Fruit fly (Drosophila melanogaster): ENCODE data around the gene CG7567.

The CG7567 gene

dm6 chr3R:29618515-29619157 lies 30.7 kb upstream of the CG7567 start, which contains the start of gene CG1907 (continued):
- peak in 1 of 2 experiments; percentile 81 for TF ChIP-seq eve (GFP tag; optimal IDR thresholded peaks at IDR 0.05)
- TF ChIP-seq danr (GFP tag; IDR thresholded peaks at IDR 0.05), result peak; percentile 96
- peak; percentile 97 for TF ChIP-seq al (GFP tag; IDR thresholded peaks at IDR 0.05)
- TF ChIP-seq Atf6 (GFP tag; IDR thresholded peaks at IDR 0.05), result peak; percentile 98
- peak; percentile 98 for TF ChIP-seq Meics (GFP tag; optimal IDR thresholded peaks at IDR 0.05)
- peak; percentile 99 for TF ChIP-seq nmo (GFP tag; optimal IDR thresholded peaks at IDR 0.05)
- TF ChIP-seq aop (GFP tag; IDR thresholded peaks at IDR 0.05), result peak; percentile 88
- TF ChIP-seq lilli (GFP tag; optimal IDR thresholded peaks at IDR 0.05), result peak; percentile 93
- TF ChIP-seq CG4282 (GFP tag; optimal IDR thresholded peaks at IDR 0.05), result peak; percentile 58
- TF ChIP-seq CG14050 (GFP tag; IDR thresholded peaks at IDR 0.05), result peak; percentile 98
- peak; percentile 90 for TF ChIP-seq CG17568 (GFP tag; optimal IDR thresholded peaks at IDR 0.05)
- peak; percentile 97 for TF ChIP-seq CG1024 (GFP tag; IDR thresholded peaks at IDR 0.05)
- peak; percentile 90 for TF ChIP-seq abd-A (tag; optimal IDR thresholded peaks at IDR 0.05)
- peak; percentile 98 for TF ChIP-seq stc (GFP tag; IDR thresholded peaks at IDR 0.05)
- TF ChIP-seq CG1792 (GFP tag; optimal IDR thresholded peaks at IDR 0.05), result peak; percentile 71
- TF ChIP-seq CG11247 (GFP tag; IDR thresholded peaks at IDR 0.05), result peak; percentile 98
- TF ChIP-seq Lim3 (GFP tag; IDR thresholded peaks at IDR 0.05), result peak; percentile 88
- TF ChIP-seq zf30C (GFP tag; optimal IDR thresholded peaks at IDR 0.05), result no peak
- peak; percentile 97 for TF ChIP-seq CG30403 (GFP tag; optimal IDR thresholded peaks at IDR 0.05)
- peak; percentile 89 for TF ChIP-seq Elba2 (GFP tag; optimal IDR thresholded peaks at IDR 0.05)
- peak; percentile 97 for TF ChIP-seq gce (GFP tag; IDR thresholded peaks at IDR 0.05)
- TF ChIP-seq CG3065 (GFP tag; optimal IDR thresholded peaks at IDR 0.05), result peak; percentile 91
- TF ChIP-seq CHES-1-like (GFP tag; optimal IDR thresholded peaks at IDR 0.05), result peak; percentile 60
- TF ChIP-seq CG1603 (tag; optimal IDR thresholded peaks at IDR 0.05), result peak; percentile 84
- TF ChIP-seq crp (GFP tag; optimal IDR thresholded peaks at IDR 0.05), result peak; percentile 42 to 87
- TF ChIP-seq ranshi (GFP tag; IDR thresholded peaks at IDR 0.05), result peak; percentile 99
- TF ChIP-seq rib (GFP tag; IDR thresholded peaks at IDR 0.05), result peak; percentile 98
- TF ChIP-seq MTF-1 (GFP tag; optimal IDR thresholded peaks at IDR 0.05; ENCODE audit: borderline replicate concordance), result peak; percentile 93
- peak; percentile 99 for TF ChIP-seq Rfx (GFP tag; IDR thresholded peaks at IDR 0.05)
- peak; percentile 95 for TF ChIP-seq CG17385 (GFP tag; optimal IDR thresholded peaks at IDR 0.05)
- TF ChIP-seq chn (GFP tag; optimal IDR thresholded peaks at IDR 0.05), result peak; percentile 90
- no peak for TF ChIP-seq prd (optimal IDR thresholded peaks at IDR 0.05)
- TF ChIP-seq prd (GFP tag; IDR thresholded peaks at IDR 0.05), result peak; percentile 99
- peak; percentile 99 for TF ChIP-seq ci (GFP tag; IDR thresholded peaks at IDR 0.05)
- peak; percentile 72 for TF ChIP-seq CG11398 (GFP tag; optimal IDR thresholded peaks at IDR 0.05)
- TF ChIP-seq Rx (GFP tag; IDR thresholded peaks at IDR 0.05), result peak; percentile 95
- peak; percentile 82 for TF ChIP-seq vfl (GFP tag; optimal IDR thresholded peaks at IDR 0.05)
- peak; percentile 97 for TF ChIP-seq odd (GFP tag; optimal IDR thresholded peaks at IDR 0.05)
- peak; percentile 99 for TF ChIP-seq CG6813 (GFP tag; optimal IDR thresholded peaks at IDR 0.05)
- peak; percentile 98 for TF ChIP-seq CG3281 (GFP tag; optimal IDR thresholded peaks at IDR 0.05)
- peak; percentile 99 for TF ChIP-seq slbo (GFP tag; IDR thresholded peaks at IDR 0.05)
- TF ChIP-seq ken (GFP tag; IDR thresholded peaks at IDR 0.05), result peak; percentile 97
- peak; percentile 73 for TF ChIP-seq tx (GFP tag; optimal IDR thresholded peaks at IDR 0.05)
- TF ChIP-seq maf-S (GFP tag; optimal IDR thresholded peaks at IDR 0.05), result peak; percentile 74
- TF ChIP-seq CG17359 (tag; optimal IDR thresholded peaks at IDR 0.05), result peak; percentile 98
- peak; percentile 99 for TF ChIP-seq zfh1 (GFP tag; IDR thresholded peaks at IDR 0.05)
- TF ChIP-seq CG14965 (GFP tag; optimal IDR thresholded peaks at IDR 0.05; ENCODE audit: borderline replicate concordance), result no peak
- TF ChIP-seq jing (GFP tag; optimal IDR thresholded peaks at IDR 0.05), result peak; percentile 90
- peak; percentile 91 for TF ChIP-seq CG10431 (GFP tag; optimal IDR thresholded peaks at IDR 0.05)
- peak; percentile 98 for TF ChIP-seq CG1233 (GFP tag; optimal IDR thresholded peaks at IDR 0.05)
- peak; percentile 95 for TF ChIP-seq CG8359 (GFP tag; optimal IDR thresholded peaks at IDR 0.05; ENCODE audit: borderline replicate concordance)
